Worm (Caenorhabditis elegans): ENCODE results near the gene clec-31.

- TF ChIP-seq elt-2 (tag; optimal IDR thresholded peaks at IDR 0.05) = no peak
- TF ChIP-seq ama-1 (optimal IDR thresholded peaks at IDR 0.05) = no peak
- no peak for TF ChIP-seq pqm-1 (tag; optimal IDR thresholded peaks at IDR 0.05)
- TF ChIP-seq nhr-76 (tag; optimal IDR thresholded peaks at IDR 0.05) = no peak
- no peak for TF ChIP-seq egl-27 (tag; optimal IDR thresholded peaks at IDR 0.05)
- no peak for TF ChIP-seq nhr-77 (tag; optimal IDR thresholded peaks at IDR 0.05)
- TF ChIP-seq ceh-9 (tag; optimal IDR thresholded peaks at IDR 0.05) = no peak
- no peak for TF ChIP-seq nhr-237 (tag; optimal IDR thresholded peaks at IDR 0.05)
Observed at ce11 chrV:16833672-16834071, 24.2 kb downstream of the clec-31 start.

All from whole organism, L3 larva.